Fruit fly (Drosophila melanogaster) whole organism, embryonic: Measurements from ENCODE around the gene retm.

ENCODE experiments used
- ATbp ChIP-seq: fragments of 200-800 bp; sonication (Bioruptor generic); optimal IDR thresholded peaks from 2 replicates; lab custom pipeline; 2017; ENCODE audit warnings: missing biosample characterization, mild to moderate bottlenecking, missing genetic modification characterization, missing genetic modification reagents
- Asciz ChIP-seq: fragments of 200-800 bp; sonication (Bioruptor generic); optimal IDR thresholded peaks from 2 replicates; lab custom pipeline; 2017; ENCODE audit warnings: missing biosample characterization, mild to moderate bottlenecking, missing genetic modification characterization, missing genetic modification reagents
- B-H2 ChIP-seq: fragments of 200-800 bp; sonication (Bioruptor generic); optimal IDR thresholded peaks from 2 replicates; lab custom pipeline; 2018; ENCODE audit warnings: missing biosample characterization, mild to moderate bottlenecking, missing genetic modification characterization
- Bgb ChIP-seq: fragments of 200-800 bp; sonication (Bioruptor generic); IDR thresholded peaks from 2 replicates; pipeline ENCODE4 v1.3.6; 2022; ENCODE audit warnings: missing biosample characterization, missing genetic modification characterization; ENCODE audit not compliant: partially characterized antibody
- BtbVII ChIP-seq: fragments of 200-800 bp; sonication (Bioruptor generic); optimal IDR thresholded peaks from 3 replicates; lab custom pipeline; 2017; ENCODE audit warnings: missing biosample characterization, mild to moderate bottlenecking, missing genetic modification characterization
- C15 ChIP-seq: fragments of 200-800 bp; sonication (Bioruptor generic); IDR thresholded peaks from 3 replicates; pipeline ENCODE4 v1.3.6; 2022; ENCODE audit warnings: missing biosample characterization, missing genetic modification characterization
- CG10147 ChIP-seq: fragments of 200-800 bp; sonication (Bioruptor generic); optimal IDR thresholded peaks from 2 replicates; lab custom pipeline; 2019; ENCODE audit warnings: missing biosample characterization, mild to moderate bottlenecking, missing genetic modification characterization, moderate library complexity
- CG11695 ChIP-seq: fragments of 200-800 bp; sonication (Bioruptor generic); IDR thresholded peaks from 3 replicates; pipeline ENCODE4 v1.3.6; 2022; ENCODE audit warnings: missing biosample characterization, missing genetic modification characterization
- CG12659 ChIP-seq: fragments of 200-800 bp; sonication (Bioruptor generic); optimal IDR thresholded peaks from 3 replicates; lab custom pipeline; 2017; ENCODE audit warnings: mild to moderate bottlenecking, missing biosample characterization, missing genetic modification reagents, missing genetic modification characterization
- CG14014 ChIP-seq: fragments of 200-800 bp; sonication (Bioruptor generic); IDR thresholded peaks from 2 replicates; pipeline ENCODE4 v1.3.6; 2022; ENCODE audit warnings: missing biosample characterization, missing genetic modification characterization
- CG17802 ChIP-seq: fragments of 200-800 bp; sonication (Bioruptor generic); optimal IDR thresholded peaks from 2 replicates; lab custom pipeline; 2018; ENCODE audit warnings: missing biosample characterization, mild to moderate bottlenecking, missing genetic modification characterization, moderate library complexity
- CG18262 ChIP-seq: fragments of 200-800 bp; optimal IDR thresholded peaks from 3 replicates; lab custom pipeline; 2019; ENCODE audit warnings: missing biosample characterization, mild to moderate bottlenecking, missing genetic modification characterization, moderate library complexity
- CG18619 ChIP-seq: fragments of 200-800 bp; sonication (Bioruptor generic); optimal IDR thresholded peaks from 3 replicates; lab custom pipeline; 2017; ENCODE audit warnings: missing biosample characterization, mild to moderate bottlenecking, missing genetic modification characterization
- CG31224 ChIP-seq: fragments of 200-800 bp; sonication (Bioruptor generic); IDR thresholded peaks from 2 replicates; pipeline ENCODE4 v1.3.6; 2022; ENCODE audit warnings: missing biosample characterization, missing genetic modification characterization
- CG32532 ChIP-seq: fragments of 200-800 bp; sonication (Bioruptor generic); IDR thresholded peaks from 2 replicates; pipeline ENCODE4 v1.3.6; 2022; ENCODE audit warnings: missing biosample characterization, missing genetic modification characterization
- CG3281 ChIP-seq: fragments of 200-800 bp; sonication (Bioruptor generic); optimal IDR thresholded peaks from 3 replicates; lab custom pipeline; 2017; ENCODE audit warnings: missing biosample characterization, mild to moderate bottlenecking, missing genetic modification characterization
- CG4328 ChIP-seq: fragments of 200-800 bp; sonication (Bioruptor generic); optimal IDR thresholded peaks from 3 replicates; lab custom pipeline; 2017; ENCODE audit warnings: missing biosample characterization, missing genetic modification reagents, missing genetic modification characterization
- CG5180 ChIP-seq: fragments of 200-800 bp; sonication (Bioruptor generic); optimal IDR thresholded peaks from 3 replicates; lab custom pipeline; 2017; ENCODE audit warnings: missing biosample characterization, missing genetic modification characterization, mild to moderate bottlenecking, moderate library complexity, missing genetic modification reagents
- CG6683 ChIP-seq: fragments of 200-800 bp; sonication (Bioruptor generic); optimal IDR thresholded peaks from 2 replicates; lab custom pipeline; 2017; ENCODE audit warnings: missing biosample characterization, mild to moderate bottlenecking, missing genetic modification characterization, missing genetic modification reagents
- CG7556 ChIP-seq: fragments of 200-800 bp; sonication (Bioruptor generic); optimal IDR thresholded peaks from 2 replicates; lab custom pipeline; 2017; ENCODE audit warnings: missing biosample characterization, mild to moderate bottlenecking, missing genetic modification characterization
- CG7745 ChIP-seq: fragments of 200-800 bp; sonication (Bioruptor generic); optimal IDR thresholded peaks from 2 replicates; lab custom pipeline; 2018; ENCODE audit warnings: missing biosample characterization, mild to moderate bottlenecking, missing genetic modification characterization, moderate library complexity
- CG7928 ChIP-seq: fragments of 200-800 bp; sonication (Bioruptor generic); optimal IDR thresholded peaks from 2 replicates; lab custom pipeline; 2017; ENCODE audit warnings: missing biosample characterization, mild to moderate bottlenecking, missing genetic modification characterization
- CG7963 ChIP-seq: fragments of 200-800 bp; sonication (Bioruptor generic); IDR thresholded peaks from 3 replicates; pipeline ENCODE4 v1.3.6; 2022; ENCODE audit warnings: missing biosample characterization, missing genetic modification characterization; ENCODE audit not compliant: partially characterized antibody
- CG8290 ChIP-seq, 3 experiments: fragments of 200-800 bp; sonication (Bioruptor generic); optimal IDR thresholded peaks; 2 replicates each; lab custom pipeline; 2016 to 2019; ENCODE audit warnings: missing biosample characterization in 3 of 3, missing genetic modification characterization in 3 of 3, mild to moderate bottlenecking in 2 of 3, moderate library complexity in 1 of 3
- CG8944 ChIP-seq: fragments of 200-800 bp; sonication (Bioruptor generic); optimal IDR thresholded peaks from 3 replicates; lab custom pipeline; 2016; ENCODE audit warnings: missing biosample characterization, missing genetic modification characterization
- CG9727 ChIP-seq: fragments of 200-800 bp; sonication (Bioruptor generic); optimal IDR thresholded peaks from 3 replicates; lab custom pipeline; 2017; ENCODE audit warnings: missing biosample characterization, mild to moderate bottlenecking, missing genetic modification characterization
- Dfd ChIP-seq, 2 experiments: fragments of >200 bp; optimal IDR thresholded peaks; 2 replicates each; lab custom pipeline; 2017; ENCODE audit warnings: missing biosample characterization in 2 of 2, missing genetic modification characterization in 2 of 2
- Doc3 ChIP-seq: fragments of 200-800 bp; sonication (Bioruptor generic); IDR thresholded peaks from 3 replicates; pipeline ENCODE4 v1.3.6; 2022; ENCODE audit warnings: missing biosample characterization, missing genetic modification characterization; ENCODE audit not compliant: partially characterized antibody
- Elba2 ChIP-seq: fragments of 200-800 bp; sonication (Bioruptor generic); optimal IDR thresholded peaks from 3 replicates; lab custom pipeline; 2016; ENCODE audit warnings: missing biosample characterization, missing genetic modification characterization
- Fer1 ChIP-seq: fragments of 200-800 bp; sonication (Bioruptor generic); optimal IDR thresholded peaks from 2 replicates; lab custom pipeline; 2017; ENCODE audit warnings: missing biosample characterization, mild to moderate bottlenecking, missing genetic modification characterization
- HLHmδ ChIP-seq: fragments of 200-800 bp; sonication (Bioruptor generic); optimal IDR thresholded peaks from 2 replicates; lab custom pipeline; 2018; ENCODE audit warnings: missing biosample characterization, mild to moderate bottlenecking, missing genetic modification characterization, moderate library complexity
- Lhr ChIP-seq: fragments of 200-800 bp; sonication (Bioruptor generic); optimal IDR thresholded peaks from 3 replicates; lab custom pipeline; 2017; ENCODE audit warnings: mild to moderate bottlenecking, missing biosample characterization, missing genetic modification reagents, missing genetic modification characterization
- Nf-YA ChIP-seq: fragments of 200-800 bp; sonication (Bioruptor generic); IDR thresholded peaks from 2 replicates; pipeline ENCODE4 v1.3.6; 2022; ENCODE audit warnings: missing biosample characterization, missing genetic modification characterization
- Oli ChIP-seq: fragments of 200-800 bp; sonication (Bioruptor generic); optimal IDR thresholded peaks from 2 replicates; lab custom pipeline; 2018; ENCODE audit warnings: missing biosample characterization, mild to moderate bottlenecking, missing genetic modification characterization, moderate library complexity
- Xbp1 ChIP-seq: fragments of 200-800 bp; sonication (Bioruptor generic); optimal IDR thresholded peaks from 3 replicates; lab custom pipeline; 2016; ENCODE audit warnings: missing biosample characterization, mild to moderate bottlenecking, missing genetic modification characterization
- Xrp1 ChIP-seq: fragments of 200-800 bp; sonication (Bioruptor generic); IDR thresholded peaks from 2 replicates; pipeline ENCODE4 v1.3.6; 2022; ENCODE audit warnings: missing biosample characterization, missing genetic modification characterization
- abd-A ChIP-seq: fragments of 200-800 bp; sonication (Bioruptor generic); optimal IDR thresholded peaks from 3 replicates; lab custom pipeline; 2019; ENCODE audit warnings: missing biosample characterization, mild to moderate bottlenecking, missing genetic modification characterization, moderate library complexity
- cas ChIP-seq: fragments of 200-800 bp; sonication (Bioruptor generic); IDR thresholded peaks from 2 replicates; pipeline ENCODE4 v1.3.6; 2022; ENCODE audit warnings: missing biosample characterization, missing genetic modification characterization
- gcm2 ChIP-seq: fragments of 200-800 bp; sonication (Bioruptor generic); optimal IDR thresholded peaks from 2 replicates; lab custom pipeline; 2016; ENCODE audit warnings: missing biosample characterization, missing genetic modification characterization
- inv ChIP-seq: fragments of 200-800 bp; sonication (Bioruptor generic); IDR thresholded peaks from 2 replicates; pipeline ENCODE4 v1.3.6; 2022; ENCODE audit warnings: missing biosample characterization, missing genetic modification characterization; ENCODE audit not compliant: partially characterized antibody
- ken ChIP-seq: fragments of 200-800 bp; sonication (Bioruptor generic); IDR thresholded peaks from 3 replicates; pipeline ENCODE4 v1.3.6; 2022; ENCODE audit warnings: missing biosample characterization, missing genetic modification characterization
- onecut ChIP-seq: fragments of 200-800 bp; sonication (Bioruptor generic); IDR thresholded peaks from 2 replicates; pipeline ENCODE4 v1.3.6; 2022; ENCODE audit warnings: missing biosample characterization, missing genetic modification characterization
- rib ChIP-seq: fragments of 200-800 bp; sonication (Bioruptor generic); IDR thresholded peaks from 2 replicates; pipeline ENCODE4 v1.3.6; 2022; ENCODE audit warnings: missing biosample characterization, missing genetic modification characterization
- slou ChIP-seq: fragments of 200-800 bp; sonication (Bioruptor generic); optimal IDR thresholded peaks from 3 replicates; lab custom pipeline; 2016; ENCODE audit warnings: missing biosample characterization, missing genetic modification characterization
- tap ChIP-seq: fragments of 200-800 bp; optimal IDR thresholded peaks from 3 replicates; lab custom pipeline; 2019; ENCODE audit warnings: missing biosample characterization, mild to moderate bottlenecking, missing genetic modification characterization, moderate library complexity
- ttk ChIP-seq: fragments of 200-800 bp; sonication (Bioruptor generic); IDR thresholded peaks from 2 replicates; pipeline ENCODE4 v2.1.2; 2022; ENCODE audit warnings: missing biosample characterization, missing genetic modification characterization
- vvl ChIP-seq: fragments of 200-800 bp; sonication (Bioruptor generic); IDR thresholded peaks from 2 replicates; pipeline ENCODE4 v1.3.6; 2022; ENCODE audit warnings: missing biosample characterization, missing genetic modification characterization

Gene retm

DNA sequence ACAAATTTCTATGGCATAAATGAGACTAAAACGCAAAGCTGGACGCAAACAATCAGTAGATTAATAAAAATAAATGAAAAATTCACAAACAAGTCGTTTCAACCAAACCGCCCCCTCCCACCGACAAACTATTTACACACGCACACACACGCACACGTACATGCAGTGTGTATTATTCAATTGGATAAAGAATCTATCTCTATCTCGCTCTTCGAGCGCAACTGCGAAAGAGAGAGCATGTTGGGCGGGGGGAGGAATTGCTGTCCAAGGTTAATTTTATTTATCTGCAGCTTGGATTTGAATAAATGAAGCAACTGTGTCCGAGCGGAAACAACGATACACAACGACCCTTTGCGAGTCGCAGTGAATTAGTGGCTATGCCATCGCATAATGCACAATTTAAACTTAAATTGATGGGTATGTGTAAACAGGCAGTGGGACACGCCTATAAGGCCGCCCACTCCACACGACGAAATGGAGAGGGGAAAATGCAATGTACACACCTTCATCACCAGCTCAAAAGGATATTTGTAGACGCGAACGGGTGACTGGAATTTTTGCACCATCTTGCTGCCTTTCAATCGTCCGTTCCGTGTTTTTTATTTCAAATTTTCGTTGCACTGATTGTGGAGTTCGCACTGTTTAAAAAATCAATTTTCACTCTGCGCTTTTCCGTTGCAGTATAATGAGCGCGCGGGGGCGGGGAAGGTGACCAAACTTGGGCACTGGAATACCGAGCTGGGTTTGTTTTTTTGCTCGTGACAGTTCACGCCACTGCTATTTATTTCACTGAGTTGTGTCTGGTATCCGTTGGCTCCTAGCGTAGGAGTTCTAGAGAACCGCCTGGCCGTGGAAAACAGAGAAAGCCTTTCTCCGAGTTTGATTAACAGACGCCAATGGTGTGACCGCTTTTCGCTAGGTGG lies at the start of gene retm (continued):
- no peak for TF ChIP-seq CG7556 (GFP tag; lab: Kevin White, UChicago)
- no peak for TF ChIP-seq tap (tag; lab: Kevin White, UChicago)
- no peak for TF ChIP-seq Oli (tag; lab: Kevin White, UChicago)
- 0 out of 3 replicates have a peak, but pooled peaks have one; percentile 4 for TF ChIP-seq ken
- TF ChIP-seq ttk (GFP tag; lab: Robert Waterston, UW) = no peak
- TF ChIP-seq Asciz (GFP tag; lab: Kevin White, UChicago) = no peak
- TF ChIP-seq gcm2 = no peak
- peak; percentile 57 for TF ChIP-seq CG7745 (tag; lab: Kevin White, UChicago)
- TF ChIP-seq CG7963 (GFP tag; lab: Robert Waterston, UW) = no peak; the same call in 2 of the 3 replicates
- TF ChIP-seq CG7928 (GFP tag; lab: Kevin White, UChicago) = no peak
- no peak for TF ChIP-seq CG18619 (GFP tag; lab: Kevin White, UChicago)
- no peak for TF ChIP-seq cas (GFP tag; lab: Robert Waterston, UW)
- TF ChIP-seq CG31224 = no peak
- TF ChIP-seq CG17802 (tag; lab: Kevin White, UChicago) = peak; percentile 83
- TF ChIP-seq CG8944 (GFP tag; lab: Kevin White, UChicago) = no peak
- TF ChIP-seq B-H2 (GFP tag; lab: Kevin White, UChicago) = no peak
- no peak for TF ChIP-seq Lhr
- peak; percentile 17 for TF ChIP-seq Fer1 (GFP tag; lab: Kevin White, UChicago)
- no peak for TF ChIP-seq CG9727
- peak; percentile 72 for TF ChIP-seq CG5180 (GFP tag; lab: Kevin White, UChicago)
- no peak for TF ChIP-seq Nf-YA
- no peak for TF ChIP-seq CG6683 (GFP tag; lab: Kevin White, UChicago)
- no peak for TF ChIP-seq ATbp (GFP tag; lab: Kevin White, UChicago)
- 0 out of 3 replicates have a peak, but pooled peaks have one; percentile 13 for TF ChIP-seq CG11695 (GFP tag; lab: Robert Waterston, UW)
- TF ChIP-seq Xbp1 (GFP tag; lab: Kevin White, UChicago) = no peak
- TF ChIP-seq inv (GFP tag; lab: Robert Waterston, UW) = no peak
- peak; percentile 27 for TF ChIP-seq Elba2 (GFP tag; lab: Kevin White, UChicago)
- TF ChIP-seq CG18262 (tag; lab: Kevin White, UChicago) = no peak
- TF ChIP-seq Doc3 (GFP tag; lab: Robert Waterston, UW) = no peak
- no peak for TF ChIP-seq abd-A
- TF ChIP-seq CG10147 (GFP tag; lab: Kevin White, UChicago) = no peak
- TF ChIP-seq BtbVII (GFP tag; lab: Kevin White, UChicago) = no peak
- no peak for TF ChIP-seq CG8290 (GFP tag; optimal IDR thresholded peaks at IDR 0.05; lab: Kevin White, UChicago)
- peak in 1 of 2 experiments; percentile 33 for TF ChIP-seq CG8290 (tag; optimal IDR thresholded peaks at IDR 0.05; lab: Kevin White, UChicago)
- TF ChIP-seq C15 (GFP tag; lab: Robert Waterston, UW) = no peak
- TF ChIP-seq CG14014 (GFP tag; lab: Robert Waterston, UW) = no peak; the same call in 1 of the 2 replicates
- TF ChIP-seq HLHmδ = peak; percentile 50
- TF ChIP-seq Xrp1 (GFP tag; lab: Robert Waterston, UW) = peak; percentile 18; the same call in 1 of the 2 replicates
- TF ChIP-seq CG3281 (GFP tag; lab: Kevin White, UChicago) = peak; percentile 3
- TF ChIP-seq CG32532 (GFP tag; lab: Robert Waterston, UW) = peak; percentile 25; the same call in 1 of the 2 replicates
- TF ChIP-seq Bgb (GFP tag; lab: Robert Waterston, UW) = no peak
- no peak for TF ChIP-seq CG4328 (GFP tag; lab: Kevin White, UChicago)
- TF ChIP-seq slou (GFP tag; lab: Kevin White, UChicago) = no peak
- TF ChIP-seq rib (GFP tag; lab: Robert Waterston, UW) = no peak
- no peak for TF ChIP-seq CG12659 (GFP tag; lab: Kevin White, UChicago)
- no peak for TF ChIP-seq Dfd (GFP tag; optimal IDR thresholded peaks at IDR 0.05; lab: Kevin White, UChicago)
- peak; percentile 31 for TF ChIP-seq onecut (GFP tag; lab: Robert Waterston, UW)
- TF ChIP-seq vvl (GFP tag; lab: Robert Waterston, UW) = peak; percentile 42; the same call in 1 of the 2 replicates
